Fruit fly (Drosophila melanogaster) whole organism, embryonic: ENCODE data around the gene nanos.

Experiments
- Bteb2 ChIP-seq: fragments of 200-800 bp; sonication (Bioruptor generic); optimal IDR thresholded peaks from 2 replicates; lab custom pipeline; 2016; ENCODE audit warnings: missing biosample characterization, missing genetic modification characterization
- CG2116 ChIP-seq: fragments of 200-800 bp; sonication (Bioruptor generic); optimal IDR thresholded peaks from 3 replicates; lab custom pipeline; 2018; ENCODE audit warnings: missing biosample characterization, mild to moderate bottlenecking, missing genetic modification characterization
- MBD-R2 ChIP-seq: fragments of 200-800 bp; sonication (Bioruptor generic); IDR thresholded peaks from 2 replicates; pipeline ENCODE4 v1.3.6; 2022; ENCODE audit warnings: missing biosample characterization, missing genetic modification characterization
- Oaz ChIP-seq: fragments of 200-800 bp; sonication (Bioruptor generic); IDR thresholded peaks from 2 replicates; pipeline ENCODE4 v1.3.6; 2022; ENCODE audit warnings: missing biosample characterization, missing genetic modification characterization
- Opbp ChIP-seq: fragments of 200-800 bp; sonication (Bioruptor generic); IDR thresholded peaks from 3 replicates; pipeline ENCODE4 v1.3.6; 2022; ENCODE audit warnings: missing biosample characterization, missing genetic modification characterization; ENCODE audit not compliant: partially characterized antibody
- TFAM ChIP-seq: fragments of 200-800 bp; sonication (Bioruptor generic); optimal IDR thresholded peaks from 2 replicates; lab custom pipeline; 2017; ENCODE audit warnings: missing biosample characterization, missing genetic modification characterization, inconsistent platforms
- dm ChIP-seq: fragments of 200-800 bp; sonication (Bioruptor generic); optimal IDR thresholded peaks from 3 replicates; lab custom pipeline; 2016; ENCODE audit warnings: missing biosample characterization, missing genetic modification characterization
- pita ChIP-seq: fragments of 200-800 bp; sonication (Bioruptor generic); optimal IDR thresholded peaks from 2 replicates; lab custom pipeline; 2017; ENCODE audit warnings: missing biosample characterization, mild to moderate bottlenecking, missing genetic modification characterization
- salm ChIP-seq: fragments of 200-800 bp; sonication (Bioruptor generic); optimal IDR thresholded peaks from 2 replicates; lab custom pipeline; 2018; ENCODE audit warnings: missing biosample characterization, mild to moderate bottlenecking, missing genetic modification characterization
- wek ChIP-seq: fragments of 200-800 bp; sonication (Bioruptor generic); optimal IDR thresholded peaks from 3 replicates; lab custom pipeline; 2018; ENCODE audit warnings: missing biosample characterization, mild to moderate bottlenecking, missing genetic modification characterization, moderate library complexity

- TF ChIP-seq CG2116 (GFP tag; lab: Kevin White, UChicago) (no peak), dm (GFP tag; lab: Kevin White, UChicago) (no peak), wek (no peak), MBD-R2 (GFP tag; lab: Robert Waterston, UW) (no peak), pita (GFP tag; lab: Kevin White, UChicago) (no peak), Opbp (no peak), Bteb2 (GFP tag; lab: Kevin White, UChicago) (no peak), Oaz (GFP tag; lab: Robert Waterston, UW) (no peak), salm (no peak), TFAM (GFP tag; lab: Kevin White, UChicago) (no peak)
These were observed 6.0 kb upstream of the nanos start for dm6 chr3R:19150856-19151651.
